Worm (Caenorhabditis elegans) whole organism, midembryonic: ENCODE data around the gene K10H10.13.

Experiments used
- T22C8.4 ChIP-seq: fragments of 200-800 bp; sonication (Bioruptor generic); IDR thresholded peaks from 2 replicates; pipeline ENCODE4 v1.3.6; 2022; ENCODE audit warnings: missing genetic modification characterization, missing compliant biosample characterization
- cog-1 ChIP-seq: sonication (generic microtip); optimal IDR thresholded peaks from 2 replicates; lab custom pipeline; 2016; ENCODE audit warnings: missing genetic modification characterization, missing compliant biosample characterization
- flt-1 ChIP-seq: fragments of 200-800 bp; sonication (Bioruptor generic); IDR thresholded peaks from 2 replicates; pipeline ENCODE4 v1.3.6; 2022; ENCODE audit warnings: missing genetic modification characterization, missing compliant biosample characterization
- klf-2 ChIP-seq: fragments of 200-800 bp; sonication (Bioruptor generic); conservative IDR thresholded peaks from 2 replicates; pipeline ENCODE4 v1.3.6; 2022; ENCODE audit warnings: missing genetic modification reagents, missing genetic modification characterization, missing compliant biosample characterization
- med-1 ChIP-seq: sonication (generic microtip); optimal IDR thresholded peaks from 2 replicates; lab custom pipeline; 2017; ENCODE audit warnings: missing genetic modification characterization, mild to moderate bottlenecking, missing compliant biosample characterization, antibody characterized with exemption, missing genetic modification reagents; ENCODE audit not compliant: insufficient read depth
- ref-1 ChIP-seq: fragments of 200-800 bp; sonication (Bioruptor generic); conservative IDR thresholded peaks from 2 replicates; pipeline ENCODE4 v1.3.6; 2022; ENCODE audit warnings: missing genetic modification reagents, missing genetic modification characterization, missing compliant biosample characterization
- tab-1 ChIP-seq: fragments of 200-800 bp; sonication (Bioruptor generic); IDR thresholded peaks from 2 replicates; pipeline ENCODE4 v1.3.6; 2022; ENCODE audit warnings: missing genetic modification characterization, missing compliant biosample characterization
- ztf-23 ChIP-seq: fragments of 200-800 bp; sonication (Bioruptor generic); IDR thresholded peaks from 2 replicates; pipeline ENCODE4 v1.3.6; 2022; ENCODE audit warnings: missing genetic modification reagents, missing genetic modification characterization, missing compliant biosample characterization
- ztf-29 ChIP-seq: fragments of 200-800 bp; sonication (Bioruptor generic); IDR thresholded peaks from 2 replicates; pipeline ENCODE4 v1.3.6; 2022; ENCODE audit warnings: missing genetic modification reagents, missing genetic modification characterization, missing compliant biosample characterization

Gene K10H10.13

ce11 chrII:14525013-14525412 lies 13.9 kb upstream of the K10H10.13 start, which contains the start of gene F57C2.4:
Gene F57C2.4, plus strand, starts transcription at chrII:14525313.
- TF ChIP-seq ztf-29 (GFP tag; lab: Robert Waterston, UW) (no peak), T22C8.4 (GFP tag; lab: Robert Waterston, UW) (no peak), ref-1 (GFP tag; lab: Robert Waterston, UW) (no peak), ztf-23 (no peak), flt-1 (GFP tag; lab: Robert Waterston, UW) (no peak), cog-1 (no peak), klf-2 (GFP tag; lab: Robert Waterston, UW) (no peak), tab-1 (GFP tag; lab: Robert Waterston, UW) (no peak), med-1 (GFP tag; lab: Kevin White, UChicago) (no peak)

- TF ChIP-seq flt-1 (GFP tag; lab: Robert Waterston, UW), result no peak
- TF ChIP-seq T22C8.4 (GFP tag; lab: Robert Waterston, UW), result no peak
- no peak for TF ChIP-seq ztf-29 (GFP tag; lab: Robert Waterston, UW)
- no peak for TF ChIP-seq ref-1 (GFP tag; lab: Robert Waterston, UW)
- no peak for TF ChIP-seq klf-2 (GFP tag; lab: Robert Waterston, UW)
- no peak for TF ChIP-seq tab-1 (GFP tag; lab: Robert Waterston, UW)
- no peak for TF ChIP-seq med-1 (GFP tag; lab: Kevin White, UChicago)
- no peak for TF ChIP-seq cog-1
- no peak for TF ChIP-seq ztf-23
Measured at ce11 chrII:14523645-14524223, 12.6 kb upstream of the K10H10.13 start, which contains the start of gene pot-2. Gene pot-2, plus strand, starts transcription at chrII:14524173.

- TF ChIP-seq tab-1 (GFP tag; lab: Robert Waterston, UW) (no peak), ztf-23 (no peak), cog-1 (no peak), T22C8.4 (GFP tag; lab: Robert Waterston, UW) (no peak), klf-2 (GFP tag; lab: Robert Waterston, UW) (no peak), flt-1 (GFP tag; lab: Robert Waterston, UW) (no peak), ztf-29 (GFP tag; lab: Robert Waterston, UW) (no peak)
Measured at ce11 chrII:14523070-14523572, 12.0 kb upstream of the K10H10.13 start, which contains the start of gene btb-20. Gene btb-20, minus strand, starts transcription at chrII:14523522.

- TF ChIP-seq ref-1 (GFP tag; lab: Robert Waterston, UW), result no peak
- no peak for TF ChIP-seq cog-1
- TF ChIP-seq flt-1 (GFP tag; lab: Robert Waterston, UW), result no peak
- no peak for TF ChIP-seq ztf-23
- TF ChIP-seq klf-2 (GFP tag; lab: Robert Waterston, UW), result no peak
- TF ChIP-seq med-1 (GFP tag; lab: Kevin White, UChicago), result no peak
- no peak for TF ChIP-seq T22C8.4 (GFP tag; lab: Robert Waterston, UW)
- no peak for TF ChIP-seq tab-1 (GFP tag; lab: Robert Waterston, UW)
- TF ChIP-seq ztf-29 (GFP tag; lab: Robert Waterston, UW), result no peak
Measured at ce11 chrII:14522037-14522436, 10.9 kb upstream of the K10H10.13 start, which contains the start of gene btb-19. Gene btb-19, minus strand, starts transcription at chrII:14522137.

ce11 chrII:14515017-14515416 lies 3.9 kb upstream of the K10H10.13 start, which contains the start of gene K10H10.9:
Gene K10H10.9, minus strand, starts transcription at chrII:14515117.
- TF ChIP-seq klf-2 (GFP tag; lab: Robert Waterston, UW) (no peak), tab-1 (GFP tag; lab: Robert Waterston, UW) (no peak), ztf-29 (GFP tag; lab: Robert Waterston, UW) (no peak), med-1 (GFP tag; lab: Kevin White, UChicago) (no peak), ref-1 (GFP tag; lab: Robert Waterston, UW) (no peak), ztf-23 (no peak)

ce11 chrII:14510162-14510561 lies 927 bp downstream of the K10H10.13 start:
- TF ChIP-seq cog-1 (no peak), ztf-29 (GFP tag; lab: Robert Waterston, UW) (no peak), ztf-23 (no peak), ref-1 (GFP tag; lab: Robert Waterston, UW) (no peak), flt-1 (GFP tag; lab: Robert Waterston, UW) (no peak), med-1 (GFP tag; lab: Kevin White, UChicago) (no peak), klf-2 (GFP tag; lab: Robert Waterston, UW) (no peak), tab-1 (GFP tag; lab: Robert Waterston, UW) (no peak), T22C8.4 (GFP tag; lab: Robert Waterston, UW) (no peak)

- TF ChIP-seq ztf-23 (no peak), ztf-29 (GFP tag; lab: Robert Waterston, UW) (no peak), ref-1 (GFP tag; lab: Robert Waterston, UW) (no peak), cog-1 (no peak), tab-1 (GFP tag; lab: Robert Waterston, UW) (no peak), flt-1 (GFP tag; lab: Robert Waterston, UW) (no peak), klf-2 (GFP tag; lab: Robert Waterston, UW) (no peak), T22C8.4 (GFP tag; lab: Robert Waterston, UW) (no peak), med-1 (GFP tag; lab: Kevin White, UChicago) (no peak)
Measured at ce11 chrII:14507563-14507962, 3.5 kb downstream of the K10H10.13 start, which contains the start of the genes K10H10.7 and K10H10.10. Gene K10H10.7, minus strand, starts transcription at chrII:14507663. Gene K10H10.10, plus strand, starts transcription at chrII:14507766.

- TF ChIP-seq cog-1 (no peak), ztf-23 (no peak), tab-1 (GFP tag; lab: Robert Waterston, UW) (no peak), flt-1 (GFP tag; lab: Robert Waterston, UW) (no peak), ztf-29 (GFP tag; lab: Robert Waterston, UW) (no peak), T22C8.4 (GFP tag; lab: Robert Waterston, UW) (no peak), klf-2 (GFP tag; lab: Robert Waterston, UW) (no peak), ref-1 (GFP tag; lab: Robert Waterston, UW) (no peak), med-1 (GFP tag; lab: Kevin White, UChicago) (no peak)
Measured at ce11 chrII:14506245-14506644, 4.8 kb downstream of the K10H10.13 start, which contains the start of gene K10H10.12. Gene K10H10.12, minus strand, starts transcription at chrII:14506345.

ce11 chrII:14502997-14503396 lies 8.1 kb downstream of the K10H10.13 start, which contains the start of gene K10H10.6:
Gene K10H10.6, plus strand, starts transcription at chrII:14503297.
- TF ChIP-seq ref-1 (GFP tag; lab: Robert Waterston, UW), result no peak
- no peak for TF ChIP-seq tab-1 (GFP tag; lab: Robert Waterston, UW)
- no peak for TF ChIP-seq cog-1
- TF ChIP-seq flt-1 (GFP tag; lab: Robert Waterston, UW), result no peak
- no peak for TF ChIP-seq klf-2 (GFP tag; lab: Robert Waterston, UW)
- TF ChIP-seq ztf-23, result no peak
- no peak for TF ChIP-seq T22C8.4 (GFP tag; lab: Robert Waterston, UW)
- no peak for TF ChIP-seq ztf-29 (GFP tag; lab: Robert Waterston, UW)
- no peak for TF ChIP-seq med-1 (GFP tag; lab: Kevin White, UChicago)
